Fruit fly (Drosophila melanogaster) whole organism, embryonic: ENCODE measurements around the gene fiz.

Source experiments
- Abd-B ChIP-seq: fragments of 200-800 bp; sonication (Bioruptor generic); optimal IDR thresholded peaks from 2 replicates; lab custom pipeline; 2018; ENCODE audit warnings: missing biosample characterization, mild to moderate bottlenecking, missing genetic modification characterization, moderate library complexity
- CG11247 ChIP-seq: fragments of 200-800 bp; sonication (Bioruptor generic); IDR thresholded peaks from 2 replicates; pipeline ENCODE4 v1.3.6; 2022; ENCODE audit warnings: missing biosample characterization, missing genetic modification characterization
- CG11456 ChIP-seq: fragments of 200-800 bp; sonication (Bioruptor generic); IDR thresholded peaks from 3 replicates; pipeline ENCODE4 v1.3.6; 2022; ENCODE audit warnings: missing biosample characterization, missing genetic modification characterization
- CG12942 ChIP-seq: fragments of 200-800 bp; sonication (Bioruptor generic); optimal IDR thresholded peaks from 3 replicates; lab custom pipeline; 2016; ENCODE audit warnings: missing biosample characterization, missing genetic modification characterization
- CG14014 ChIP-seq: fragments of 200-800 bp; sonication (Bioruptor generic); IDR thresholded peaks from 2 replicates; pipeline ENCODE4 v1.3.6; 2022; ENCODE audit warnings: missing biosample characterization, missing genetic modification characterization
- CG1529 ChIP-seq: fragments of 200-800 bp; sonication (Bioruptor generic); optimal IDR thresholded peaks from 3 replicates; lab custom pipeline; 2018; ENCODE audit warnings: missing biosample characterization, missing genetic modification characterization
- CG15696 ChIP-seq: fragments of 200-800 bp; sonication (Bioruptor generic); optimal IDR thresholded peaks from 2 replicates; lab custom pipeline; 2019; ENCODE audit warnings: missing biosample characterization, mild to moderate bottlenecking, missing genetic modification characterization, moderate library complexity
- CG16813 ChIP-seq: fragments of 200-800 bp; sonication (Bioruptor generic); IDR thresholded peaks from 3 replicates; pipeline ENCODE4 v1.3.6; 2022; ENCODE audit warnings: missing biosample characterization, missing genetic modification characterization; ENCODE audit not compliant: partially characterized antibody
- CG17612 ChIP-seq: fragments of 200-800 bp; sonication (Bioruptor generic); IDR thresholded peaks from 2 replicates; pipeline ENCODE4 v1.3.6; 2022; ENCODE audit warnings: missing biosample characterization, missing genetic modification characterization
- CG1792 ChIP-seq: fragments of 200-800 bp; sonication (Bioruptor generic); optimal IDR thresholded peaks from 2 replicates; lab custom pipeline; 2016; ENCODE audit warnings: missing biosample characterization, missing genetic modification characterization
- CG18011 ChIP-seq: fragments of 200-800 bp; sonication (Bioruptor generic); optimal IDR thresholded peaks from 2 replicates; lab custom pipeline; 2017; ENCODE audit warnings: missing biosample characterization, missing genetic modification characterization, mild to moderate bottlenecking, moderate library complexity, missing genotype
- CG1832 ChIP-seq: fragments of 200-800 bp; sonication (Bioruptor generic); optimal IDR thresholded peaks from 2 replicates; lab custom pipeline; 2017; ENCODE audit warnings: missing biosample characterization, mild to moderate bottlenecking, missing genetic modification characterization, inconsistent platforms
- CG18619 ChIP-seq: fragments of 200-800 bp; sonication (Bioruptor generic); optimal IDR thresholded peaks from 3 replicates; lab custom pipeline; 2017; ENCODE audit warnings: missing biosample characterization, mild to moderate bottlenecking, missing genetic modification characterization
- CG2875 ChIP-seq: fragments of 200-800 bp; sonication (Bioruptor generic); optimal IDR thresholded peaks from 2 replicates; lab custom pipeline; 2017; ENCODE audit warnings: missing biosample characterization, mild to moderate bottlenecking, missing genetic modification characterization, missing genetic modification reagents
- CG3847 ChIP-seq: fragments of 200-800 bp; sonication (Bioruptor generic); IDR thresholded peaks from 2 replicates; pipeline ENCODE4 v1.3.6; 2022; ENCODE audit warnings: missing biosample characterization, missing genetic modification characterization
- CG43689 ChIP-seq: fragments of 200-800 bp; sonication (Bioruptor generic); IDR thresholded peaks from 2 replicates; pipeline ENCODE4 v1.3.6; 2022; ENCODE audit warnings: missing biosample characterization, missing genetic modification characterization
- CG8924 ChIP-seq: fragments of 200-800 bp; optimal IDR thresholded peaks from 3 replicates; lab custom pipeline; 2019; ENCODE audit warnings: missing biosample characterization, mild to moderate bottlenecking, missing genetic modification characterization, moderate library complexity
- CG9817 ChIP-seq: fragments of 200-800 bp; sonication (Bioruptor generic); optimal IDR thresholded peaks from 2 replicates; lab custom pipeline; 2018; ENCODE audit warnings: missing biosample characterization, mild to moderate bottlenecking, missing genetic modification characterization, moderate library complexity
- CoRest ChIP-seq: fragments of 200-800 bp; sonication (Bioruptor generic); optimal IDR thresholded peaks from 3 replicates; lab custom pipeline; 2018; ENCODE audit warnings: missing biosample characterization, mild to moderate bottlenecking, missing genetic modification characterization, moderate library complexity
- Doc3 ChIP-seq: fragments of 200-800 bp; sonication (Bioruptor generic); IDR thresholded peaks from 3 replicates; pipeline ENCODE4 v1.3.6; 2022; ENCODE audit warnings: missing biosample characterization, missing genetic modification characterization; ENCODE audit not compliant: partially characterized antibody
- Dref ChIP-seq: fragments of 200-800 bp; sonication (Bioruptor generic); IDR thresholded peaks from 2 replicates; pipeline ENCODE4 v1.3.6; 2022; ENCODE audit warnings: missing biosample characterization, missing genetic modification characterization
- E2f2 ChIP-seq: fragments of 200-800 bp; sonication (Bioruptor generic); IDR thresholded peaks from 2 replicates; pipeline ENCODE4 v1.3.6; 2022; ENCODE audit warnings: missing biosample characterization, missing genetic modification characterization
- Hmr ChIP-seq: fragments of 200-800 bp; sonication (Bioruptor generic); optimal IDR thresholded peaks from 3 replicates; lab custom pipeline; 2017; ENCODE audit warnings: mild to moderate bottlenecking, missing biosample characterization, missing genetic modification reagents, missing genetic modification characterization
- Hsf ChIP-seq: fragments of 200-800 bp; sonication (Bioruptor generic); optimal IDR thresholded peaks from 3 replicates; lab custom pipeline; 2016; ENCODE audit warnings: missing biosample characterization, missing genetic modification characterization
- Med ChIP-seq: fragments of 200-800 bp; sonication (Bioruptor generic); peaks from one replicate; lab custom pipeline; 2016; ENCODE audit warnings: missing biosample characterization, missing genetic modification characterization, mild to moderate bottlenecking, inconsistent platforms, moderate library complexity
- NFAT ChIP-seq: fragments of 200-800 bp; sonication (Bioruptor generic); IDR thresholded peaks from 2 replicates; pipeline ENCODE4 v1.3.6; 2022; ENCODE audit warnings: missing biosample characterization, missing genetic modification characterization
- Sin3A ChIP-seq: fragments of >200 bp; optimal IDR thresholded peaks from 2 replicates; lab custom pipeline; 2018
- Usf ChIP-seq: fragments of 200-800 bp; sonication (Bioruptor generic); optimal IDR thresholded peaks from 2 replicates; lab custom pipeline; 2017; ENCODE audit warnings: missing genotype, missing biosample characterization, missing genetic modification characterization
- Vsx1 ChIP-seq: fragments of 200-800 bp; sonication (Bioruptor generic); optimal IDR thresholded peaks from 2 replicates; lab custom pipeline; 2017; ENCODE audit warnings: missing biosample characterization, mild to moderate bottlenecking, missing genetic modification characterization, missing genetic modification reagents
- ac ChIP-seq: fragments of 200-800 bp; sonication (Bioruptor generic); optimal IDR thresholded peaks from 3 replicates; lab custom pipeline; 2017; ENCODE audit warnings: missing biosample characterization, mild to moderate bottlenecking, missing genetic modification characterization
- caup ChIP-seq: fragments of 200-800 bp; sonication (Bioruptor generic); optimal IDR thresholded peaks from 3 replicates; lab custom pipeline; 2017; ENCODE audit warnings: missing biosample characterization, mild to moderate bottlenecking, missing genetic modification characterization, moderate library complexity; ENCODE audit not compliant: severe bottlenecking
- dan ChIP-seq: fragments of 200-800 bp; sonication (Bioruptor generic); IDR thresholded peaks from 2 replicates; pipeline ENCODE4 v1.3.6; 2022; ENCODE audit warnings: missing biosample characterization, missing genetic modification characterization
- danr ChIP-seq: fragments of 200-800 bp; sonication (Bioruptor generic); IDR thresholded peaks from 2 replicates; pipeline ENCODE4 v1.3.6; 2022; ENCODE audit warnings: missing biosample characterization, missing genetic modification characterization
- gro ChIP-seq: fragments of 200-800 bp; sonication (Bioruptor generic); optimal IDR thresholded peaks from 2 replicates; lab custom pipeline; 2016; ENCODE audit warnings: missing biosample characterization, missing genetic modification characterization
- gt ChIP-seq: fragments of 200-800 bp; sonication (Bioruptor generic); IDR thresholded peaks from 2 replicates; pipeline ENCODE4 v1.3.6; 2022; ENCODE audit warnings: missing biosample characterization, missing genetic modification characterization
- h ChIP-seq: fragments of >200 bp; optimal IDR thresholded peaks from 2 replicates; lab custom pipeline; 2017
- her ChIP-seq: fragments of 200-800 bp; sonication (Bioruptor generic); optimal IDR thresholded peaks from 2 replicates; lab custom pipeline; 2016; ENCODE audit warnings: missing biosample characterization, missing genetic modification characterization
- kni ChIP-seq: fragments of 200-800 bp; sonication (Bioruptor generic); optimal IDR thresholded peaks from 3 replicates; lab custom pipeline; 2017; ENCODE audit warnings: mild to moderate bottlenecking, missing biosample characterization, missing genetic modification reagents, missing genetic modification characterization
- nerfin-1 ChIP-seq: fragments of 200-800 bp; sonication (Bioruptor generic); optimal IDR thresholded peaks from 3 replicates; lab custom pipeline; 2019; ENCODE audit warnings: missing biosample characterization, mild to moderate bottlenecking, missing genetic modification characterization, moderate library complexity
- pan ChIP-seq, 4 experiments: fragments of >200 bp in 3 of 4; fragments of 200-800 bp in 1 of 4; sonication (Bioruptor generic) in 1 of 4; optimal IDR thresholded peaks in 3 of 4; IDR thresholded peaks in 1 of 4; 2 replicates each; pipeline versions ENCODE4 v1.3.6 to Lab custom; 2017 to 2022; ENCODE audit warnings: missing biosample characterization in 2 of 4, missing genetic modification characterization in 2 of 4, mixed read lengths in 1 of 4
- peb ChIP-seq: fragments of 200-800 bp; sonication (Bioruptor generic); IDR thresholded peaks from 2 replicates; pipeline ENCODE4 v1.3.6; 2022; ENCODE audit warnings: missing biosample characterization, missing genetic modification characterization
- pfk ChIP-seq: fragments of 200-800 bp; sonication (Bioruptor generic); optimal IDR thresholded peaks from 2 replicates; lab custom pipeline; 2018; ENCODE audit warnings: missing biosample characterization, mild to moderate bottlenecking, missing genetic modification characterization, moderate library complexity
- prd ChIP-seq, 3 experiments: fragments of >200 bp in 2 of 3; fragments of 200-800 bp in 1 of 3; sonication (Bioruptor generic) in 1 of 3; optimal IDR thresholded peaks in 2 of 3; IDR thresholded peaks in 1 of 3; 2 replicates in 2 of 3; 3 replicates in 1 of 3; pipeline versions ENCODE4 v1.3.6 to Lab custom; 2017 to 2022; ENCODE audit warnings: missing biosample characterization in 1 of 3, missing genetic modification characterization in 1 of 3
- ranshi ChIP-seq: fragments of 200-800 bp; sonication (Bioruptor generic); IDR thresholded peaks from 2 replicates; pipeline ENCODE4 v1.3.6; 2022; ENCODE audit warnings: missing biosample characterization, missing genetic modification characterization
- repo ChIP-seq: fragments of 200-800 bp; sonication (Bioruptor generic); optimal IDR thresholded peaks from 2 replicates; lab custom pipeline; 2016; ENCODE audit warnings: missing biosample characterization, missing genetic modification characterization
- sisA ChIP-seq: fragments of 200-800 bp; sonication (Bioruptor generic); IDR thresholded peaks from 2 replicates; pipeline ENCODE4 v1.3.6; 2022; ENCODE audit warnings: missing biosample characterization, missing genetic modification characterization
- sob ChIP-seq: fragments of 200-800 bp; sonication (Bioruptor generic); IDR thresholded peaks from 2 replicates; pipeline ENCODE4 v1.3.6; 2022; ENCODE audit warnings: missing biosample characterization, missing genetic modification characterization
- sqz ChIP-seq: fragments of 200-800 bp; sonication (Bioruptor generic); optimal IDR thresholded peaks from 3 replicates; lab custom pipeline; 2018; ENCODE audit warnings: missing biosample characterization, mild to moderate bottlenecking, missing genetic modification characterization
- vfl ChIP-seq: fragments of 200-800 bp; sonication (Bioruptor generic); optimal IDR thresholded peaks from 2 replicates; lab custom pipeline; 2016; ENCODE audit warnings: missing biosample characterization, missing genetic modification characterization
- zen ChIP-seq: fragments of 200-800 bp; sonication (Bioruptor generic); optimal IDR thresholded peaks from 3 replicates; lab custom pipeline; 2018; ENCODE audit warnings: missing biosample characterization, mild to moderate bottlenecking, missing genetic modification characterization, moderate library complexity

fiz gene

DNA sequence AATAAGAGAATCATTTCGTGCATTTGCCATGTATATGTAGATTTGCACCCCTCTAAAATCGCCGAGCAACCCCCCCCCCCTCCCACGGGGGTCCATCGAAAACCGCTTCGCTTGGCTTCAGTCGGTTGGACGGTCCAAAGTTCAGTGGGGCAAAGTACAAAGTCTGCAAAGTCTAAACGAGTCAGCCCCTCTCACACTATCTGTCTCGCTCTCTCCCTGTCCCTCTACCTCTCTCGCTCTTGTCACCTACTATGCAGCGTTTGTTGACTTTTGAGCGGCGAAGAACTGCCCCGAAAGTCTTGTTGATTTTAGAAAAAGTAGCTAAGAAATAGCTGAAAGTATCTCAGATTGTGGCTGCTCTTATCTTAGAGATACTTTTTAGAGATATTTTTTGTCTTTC lies 37.9 kb upstream of the fiz start (continued):
- TF ChIP-seq Vsx1: no peak
- TF ChIP-seq sob (GFP tag; lab: Robert Waterston, UW): peak; percentile 45; the same call in 1 of the 2 replicates
- peak; percentile 76 for TF ChIP-seq Med
- peak; percentile 21 for TF ChIP-seq CG2875 (GFP tag; lab: Kevin White, UChicago)
- TF ChIP-seq NFAT: peak; percentile 58; the same call in 1 of the 2 replicates
- peak; percentile 65; the same call in 1 of the 2 replicates for TF ChIP-seq CG14014
- no peak for TF ChIP-seq Abd-B
- TF ChIP-seq vfl (GFP tag; lab: Kevin White, UChicago): no peak
- peak; percentile 54 for TF ChIP-seq pfk (GFP tag; lab: Kevin White, UChicago)
- TF ChIP-seq CG15696: peak; percentile 43
- TF ChIP-seq CG1792: peak; percentile 12
- peak; percentile 66 for TF ChIP-seq CG1832 (GFP tag; lab: Kevin White, UChicago)
- TF ChIP-seq caup: peak; percentile 58
- peak; percentile 3 for TF ChIP-seq CG18619
- no peak for TF ChIP-seq CG12942 (GFP tag; lab: Kevin White, UChicago)
- TF ChIP-seq CG43689 (GFP tag; lab: Robert Waterston, UW): no peak
- TF ChIP-seq peb: 0 out of 2 replicates have a peak, but pooled peaks have one; percentile 17
- no peak for TF ChIP-seq h (lab: Kevin White, UChicago)
- TF ChIP-seq CG11247 (GFP tag; lab: Robert Waterston, UW): peak; percentile 49
- no peak for TF ChIP-seq CG9817 (tag; lab: Kevin White, UChicago)
- TF ChIP-seq her (GFP tag; lab: Kevin White, UChicago): no peak
- TF ChIP-seq CG17612 (GFP tag; lab: Robert Waterston, UW): no peak
- TF ChIP-seq nerfin-1 (tag; lab: Kevin White, UChicago): no peak
- peak; percentile 15; the same call in 1 of the 2 replicates for TF ChIP-seq E2f2 (GFP tag; lab: Robert Waterston, UW)
- TF ChIP-seq CoRest (tag; lab: Kevin White, UChicago): no peak
- TF ChIP-seq Doc3 (GFP tag; lab: Robert Waterston, UW): 0 out of 3 replicates have a peak, but pooled peaks have one; percentile 7
- no peak for TF ChIP-seq prd (optimal IDR thresholded peaks at IDR 0.05; lab: Kevin White, UChicago)
- 0 out of 3 replicates have a peak, but pooled peaks have one; percentile 6 for TF ChIP-seq prd (GFP tag; IDR thresholded peaks at IDR 0.05; lab: Robert Waterston, UW)
- TF ChIP-seq dan (GFP tag; lab: Robert Waterston, UW): no peak
- no peak for TF ChIP-seq CG1529
- TF ChIP-seq CG18011 (GFP tag; lab: Kevin White, UChicago): no peak
- TF ChIP-seq zen (tag; lab: Kevin White, UChicago): no peak
- peak; percentile 45; the same call in 1 of the 2 replicates for TF ChIP-seq ranshi (GFP tag; lab: Robert Waterston, UW)
- TF ChIP-seq danr (GFP tag; lab: Robert Waterston, UW): no peak
- no peak for TF ChIP-seq gro (GFP tag; lab: Kevin White, UChicago)
- no peak for TF ChIP-seq CG3847 (GFP tag; lab: Robert Waterston, UW)
- TF ChIP-seq CG8924 (tag; lab: Kevin White, UChicago): no peak
- peak; percentile 14 for TF ChIP-seq ac
- no peak for TF ChIP-seq CG16813
- no peak for TF ChIP-seq Dref (GFP tag; lab: Robert Waterston, UW)
- peak; percentile 68 for TF ChIP-seq kni (GFP tag; lab: Kevin White, UChicago)
- peak; percentile 63 for TF ChIP-seq sqz (GFP tag; lab: Kevin White, UChicago)
- no peak for TF ChIP-seq pan (optimal IDR thresholded peaks at IDR 0.05; lab: Kevin White, UChicago)
- TF ChIP-seq pan (GFP tag; optimal IDR thresholded peaks at IDR 0.05 in 1 of 2, IDR thresholded peaks at IDR 0.05 in 1 of 2): peak in 1 of 2 experiments; percentile 70
- no peak for TF ChIP-seq sisA
- TF ChIP-seq Sin3A (lab: Kevin White, UChicago): no peak
- TF ChIP-seq Hmr (GFP tag; lab: Kevin White, UChicago): peak; percentile 6
- no peak for TF ChIP-seq gt
- TF ChIP-seq Usf: no peak
- TF ChIP-seq Hsf (GFP tag; lab: Kevin White, UChicago): no peak
- peak; percentile 55; the same call in 1 of the 3 replicates for TF ChIP-seq CG11456
- TF ChIP-seq repo (GFP tag; lab: Kevin White, UChicago): no peak
